Fruit fly (Drosophila melanogaster): ENCODE data around the gene TTLL3A.

Gene TTLL3A

DNA sequence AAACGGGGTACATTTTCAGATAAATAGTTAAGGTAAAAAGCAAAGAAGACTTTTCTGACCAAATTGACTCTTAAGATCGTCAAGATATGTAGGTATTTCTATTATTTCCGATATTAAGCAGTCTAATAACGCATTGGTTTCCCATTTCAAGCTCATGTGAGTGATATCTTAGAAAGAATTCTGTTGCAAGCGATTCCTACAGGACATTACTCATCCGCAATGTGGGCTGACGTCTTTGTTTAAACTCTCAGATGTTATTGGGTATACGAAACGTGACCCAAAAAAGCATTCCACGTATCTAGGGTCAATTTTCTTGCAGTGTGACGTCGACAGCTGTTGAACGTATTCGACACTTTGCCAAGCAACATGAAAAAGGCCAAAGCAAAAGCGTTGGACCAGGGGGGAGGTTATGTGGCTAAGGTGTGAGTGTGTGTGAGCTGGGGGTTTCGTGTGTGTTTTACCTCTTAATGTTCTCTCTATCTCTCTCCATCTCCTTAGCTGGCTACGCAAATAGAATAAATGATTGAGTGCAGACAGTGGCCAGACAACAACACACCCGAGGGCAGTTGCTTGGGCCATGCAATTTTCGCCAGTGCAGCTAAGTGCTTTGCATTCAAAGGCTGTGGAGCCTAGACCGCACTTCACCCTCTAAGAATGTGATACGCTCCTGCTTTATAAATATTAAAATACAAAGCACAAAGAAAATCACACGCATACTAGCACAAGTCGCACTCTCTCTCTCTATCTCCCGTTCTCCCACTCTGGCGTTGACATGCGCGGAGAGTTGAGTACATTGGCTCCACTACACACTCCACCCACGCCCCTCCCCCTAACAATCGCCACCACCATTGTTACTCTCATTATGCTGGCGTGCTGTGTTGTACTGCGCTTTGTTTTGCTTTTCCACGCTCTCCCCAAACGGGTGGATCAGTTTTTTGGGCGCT lies 47.3 kb upstream of the TTLL3A start (continued):
- TF ChIP-seq ssp (GFP tag; IDR thresholded peaks at IDR 0.05) (peak; percentile 75), gsb-n (tag; optimal IDR thresholded peaks at IDR 0.05) (peak; percentile 89), CG8089 (GFP tag; optimal IDR thresholded peaks at IDR 0.05) (peak; percentile 94), E2f2 (GFP tag; IDR thresholded peaks at IDR 0.05) (peak; percentile 63), croc (GFP tag; conservative IDR thresholded peaks at IDR 0.05) (peak; percentile 87), nerfin-1 (tag; optimal IDR thresholded peaks at IDR 0.05) (peak; percentile 93), mld (GFP tag; IDR thresholded peaks at IDR 0.05; ENCODE audit: partially characterized antibody) (no peak), zfh1 (GFP tag; IDR thresholded peaks at IDR 0.05) (peak; percentile 85), Bdp1 (GFP tag; optimal IDR thresholded peaks at IDR 0.05) (peak; percentile 82), CG18262 (tag; optimal IDR thresholded peaks at IDR 0.05) (peak; percentile 98), kah (GFP tag; optimal IDR thresholded peaks at IDR 0.05) (peak; percentile 83), phol (tag; optimal IDR thresholded peaks at IDR 0.05) (peak; percentile 96), gce (GFP tag; IDR thresholded peaks at IDR 0.05) (peak; percentile 59), Abd-B (GFP tag; optimal IDR thresholded peaks at IDR 0.05) (peak; percentile 96), amos (GFP tag; IDR thresholded peaks at IDR 0.05; ENCODE audit: partially characterized antibody) (peak; percentile 45; the same call in 1 of the 2 replicates), Kr (GFP tag; optimal IDR thresholded peaks at IDR 0.05) (no peak), ci (GFP tag; IDR thresholded peaks at IDR 0.05) (peak; percentile 27; the same call in 2 of the 3 replicates), HLH4C (GFP tag; IDR thresholded peaks at IDR 0.05; ENCODE audit: partially characterized antibody) (peak; percentile 47; the same call in 1 of the 3 replicates), CG7357 (GFP tag; IDR thresholded peaks at IDR 0.05) (peak; percentile 89), CG11093 (GFP tag; IDR thresholded peaks at IDR 0.05) (peak; percentile 81), grau (tag; optimal IDR thresholded peaks at IDR 0.05) (peak; percentile 96), CG12942 (GFP tag; optimal IDR thresholded peaks at IDR 0.05) (peak; percentile 93), CG18619 (GFP tag; optimal IDR thresholded peaks at IDR 0.05) (peak; percentile 97), CrebB (tag; optimal IDR thresholded peaks at IDR 0.05) (peak; percentile 86), CG17568 (GFP tag; optimal IDR thresholded peaks at IDR 0.05) (peak; percentile 87), psq (GFP tag; optimal IDR thresholded peaks at IDR 0.05) (peak; percentile 74), emc (GFP tag; optimal IDR thresholded peaks at IDR 0.05) (peak; percentile 94), BtbVII (GFP tag; optimal IDR thresholded peaks at IDR 0.05) (peak; percentile 95), sr (GFP tag; IDR thresholded peaks at IDR 0.05) (peak; percentile 35; the same call in 2 of the 3 replicates), ERR (GFP tag; optimal IDR thresholded peaks at IDR 0.05) (peak; percentile 86), CG7271 (tag; optimal IDR thresholded peaks at IDR 0.05) (peak; percentile 62), pzg (GFP tag; optimal IDR thresholded peaks at IDR 0.05) (peak; percentile 3), CG17359 (tag; optimal IDR thresholded peaks at IDR 0.05) (peak; percentile 90), Ssrp (tag; optimal IDR thresholded peaks at IDR 0.05) (peak; percentile 96), Doc2 (GFP tag; IDR thresholded peaks at IDR 0.05) (no peak), pb (GFP tag; optimal IDR thresholded peaks at IDR 0.05) (peak; percentile 96), Atf-2 (GFP tag; optimal IDR thresholded peaks at IDR 0.05) (peak; percentile 97), CG13287 (GFP tag; IDR thresholded peaks at IDR 0.05; ENCODE audit: partially characterized antibody) (peak; percentile 58), CG32772 (GFP tag; IDR thresholded peaks at IDR 0.05) (peak; percentile 86), CG10274 (GFP tag; optimal IDR thresholded peaks at IDR 0.05) (peak; percentile 90), CG10209 (GFP tag; optimal IDR thresholded peaks at IDR 0.05) (peak; percentile 96), sisA (GFP tag; IDR thresholded peaks at IDR 0.05) (peak; percentile 90), corto (GFP tag; optimal IDR thresholded peaks at IDR 0.05) (peak; percentile 5), zfh2 (GFP tag; optimal IDR thresholded peaks at IDR 0.05) (peak; percentile 97), esg (GFP tag; conservative IDR thresholded peaks at IDR 0.05) (peak; percentile 90), CG11085 (GFP tag; IDR thresholded peaks at IDR 0.05) (peak; percentile 66), lola (GFP tag; optimal IDR thresholded peaks at IDR 0.05) (peak in 2 of 3 experiments; percentile 31 to 96)
